Worm (Caenorhabditis elegans) whole organism, early embryonic: Measurements from ENCODE around the gene K01D12.10.

Experiments
- B0310.2 ChIP-seq: sonication (generic microtip); optimal IDR thresholded peaks from 2 replicates; lab custom pipeline; 2016; ENCODE audit warnings: mild to moderate bottlenecking, missing genetic modification characterization, missing compliant biosample characterization
- F13C5.2 ChIP-seq: sonication (generic microtip); optimal IDR thresholded peaks from 2 replicates; lab custom pipeline; 2017; ENCODE audit warnings: mild to moderate bottlenecking, missing genetic modification characterization, inconsistent platforms, missing compliant biosample characterization
- aly-1 ChIP-seq: sonication (generic microtip); optimal IDR thresholded peaks from 2 replicates; lab custom pipeline; 2016; ENCODE audit warnings: missing genetic modification characterization, missing compliant biosample characterization
- ama-1 ChIP-seq: fragments of 150-350 bp; optimal IDR thresholded peaks from 2 replicates; lab custom pipeline; 2014
- ceh-13 ChIP-seq: fragments of 200-800 bp; sonication (Bioruptor generic); optimal IDR thresholded peaks from 2 replicates; lab custom pipeline; 2018; ENCODE audit warnings: mild to moderate bottlenecking, missing genetic modification characterization, missing compliant biosample characterization
- ceh-36 ChIP-seq: sonication (generic microtip); optimal IDR thresholded peaks from 2 replicates; lab custom pipeline; 2016; ENCODE audit warnings: missing genetic modification characterization, inconsistent platforms, missing compliant biosample characterization
- ets-7 ChIP-seq: sonication (generic microtip); optimal IDR thresholded peaks from 2 replicates; lab custom pipeline; 2016; ENCODE audit warnings: missing genotype, missing genetic modification characterization, missing compliant biosample characterization
- flt-1 ChIP-seq: fragments of 200-800 bp; sonication (Bioruptor generic); IDR thresholded peaks from 2 replicates; pipeline ENCODE4 v1.3.6; 2022; ENCODE audit warnings: missing genetic modification characterization, missing compliant biosample characterization
- hmbx-1 ChIP-seq: sonication (generic microtip); optimal IDR thresholded peaks from 2 replicates; lab custom pipeline; 2016; ENCODE audit warnings: mild to moderate bottlenecking, missing genetic modification characterization, missing compliant biosample characterization
- hmg-4 ChIP-seq: fragments of 200-800 bp; sonication (Bioruptor generic); optimal IDR thresholded peaks from 2 replicates; lab custom pipeline; 2018; ENCODE audit warnings: mild to moderate bottlenecking, missing genetic modification characterization, missing compliant biosample characterization
- hnd-1 ChIP-seq: sonication (generic microtip); optimal IDR thresholded peaks from 2 replicates; lab custom pipeline; 2016; ENCODE audit warnings: missing genetic modification characterization, missing compliant biosample characterization
- pes-1 ChIP-seq: fragments of 200-800 bp; sonication (Bioruptor generic); IDR thresholded peaks from 2 replicates; pipeline ENCODE4 v1.3.6; 2022; ENCODE audit warnings: missing genetic modification reagents, missing genetic modification characterization, missing compliant biosample characterization
- scrt-1 ChIP-seq: fragments of 200-800 bp; sonication (Bioruptor generic); IDR thresholded peaks from 2 replicates; pipeline ENCODE4 v1.3.6; 2022; ENCODE audit warnings: missing genetic modification characterization, missing compliant biosample characterization
- sea-1 ChIP-seq: fragments of 200-800 bp; sonication (Bioruptor generic); conservative IDR thresholded peaks from 2 replicates; pipeline ENCODE4 v1.3.6; 2022; ENCODE audit warnings: missing genetic modification characterization, missing compliant biosample characterization
- tbx-11 ChIP-seq: fragments of 200-800 bp; sonication (Bioruptor generic); IDR thresholded peaks from 2 replicates; pipeline ENCODE4 v1.3.6; 2022; ENCODE audit warnings: missing genetic modification characterization, missing compliant biosample characterization
- tbx-37 ChIP-seq: fragments of 200-800 bp; sonication (Bioruptor generic); conservative IDR thresholded peaks from 2 replicates; pipeline ENCODE4 v1.3.6; 2022; ENCODE audit warnings: missing genetic modification reagents, missing genetic modification characterization, missing compliant biosample characterization
- tra-4 ChIP-seq: sonication (generic microtip); optimal IDR thresholded peaks from 2 replicates; lab custom pipeline; 2017; ENCODE audit warnings: missing genetic modification characterization, missing compliant biosample characterization

The K01D12.10 gene

DNA sequence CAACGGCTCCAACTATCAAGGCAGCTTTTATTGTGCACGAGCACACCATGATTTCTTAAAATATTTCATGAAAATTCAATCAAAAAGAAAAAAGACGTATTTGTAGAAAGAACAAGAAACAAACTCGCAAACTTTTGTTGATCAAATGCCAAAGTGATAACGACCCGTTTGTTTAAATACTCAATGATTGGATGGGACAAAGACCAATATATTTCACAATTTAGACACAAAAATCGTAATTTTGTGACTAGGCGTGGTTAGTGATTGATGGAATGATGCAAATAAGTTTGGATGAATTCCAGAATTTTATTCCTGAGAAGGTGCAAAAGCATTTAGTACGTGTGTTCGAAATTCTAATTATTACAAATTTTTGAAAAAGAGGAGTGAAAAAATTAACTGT lies 9.6 kb downstream of the K01D12.10 start, which contains the start of gene cdr-2:
cdr-2 (minus strand) TSS at position 54 of the 400 bp plus-strand sequence.
- TF ChIP-seq ama-1 (lab: Kevin White, UChicago) (no peak), hmg-4 (GFP tag; lab: Kevin White, UChicago) (no peak), aly-1 (tag; lab: Kevin White, UChicago) (no peak), hmbx-1 (tag; lab: Kevin White, UChicago) (no peak), flt-1 (GFP tag; lab: Robert Waterston, UW) (no peak), ceh-36 (tag; lab: Kevin White, UChicago) (no peak), pes-1 (no peak), B0310.2 (no peak), tbx-37 (GFP tag; lab: Robert Waterston, UW) (no peak), hnd-1 (tag; lab: Kevin White, UChicago) (no peak), tra-4 (tag; lab: Kevin White, UChicago) (no peak), F13C5.2 (tag; lab: Kevin White, UChicago) (no peak), tbx-11 (GFP tag; lab: Robert Waterston, UW) (no peak)

DNA sequence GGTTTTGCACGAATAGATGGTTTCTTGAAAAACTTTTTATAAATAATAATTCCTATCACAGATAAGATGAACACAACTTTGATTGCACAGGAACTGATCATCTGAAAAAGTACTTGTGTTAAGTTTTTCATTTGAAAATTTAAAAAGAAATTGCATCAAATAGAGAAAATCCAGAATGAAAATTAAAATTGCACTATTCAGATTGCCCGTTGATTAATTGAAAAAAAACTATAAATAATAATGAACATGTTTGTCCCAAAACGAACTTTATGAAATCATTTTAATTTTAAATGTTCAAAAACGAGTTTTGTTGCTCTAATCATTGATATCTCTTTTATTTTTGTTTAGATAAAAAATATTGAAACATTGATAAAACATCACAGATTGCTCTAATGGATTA lies 11.2 kb downstream of the K01D12.10 start, which contains the start of gene cdr-3:
cdr-3 (minus strand) TSS at position 101 of the 400 bp plus-strand sequence.
- TF ChIP-seq scrt-1 (GFP tag; lab: Robert Waterston, UW) (no peak), ama-1 (lab: Kevin White, UChicago) (no peak), hnd-1 (tag; lab: Kevin White, UChicago) (no peak), B0310.2 (no peak), ceh-13 (GFP tag; lab: Kevin White, UChicago) (no peak), tbx-37 (GFP tag; lab: Robert Waterston, UW) (no peak), F13C5.2 (tag; lab: Kevin White, UChicago) (no peak), aly-1 (tag; lab: Kevin White, UChicago) (no peak), ceh-36 (tag; lab: Kevin White, UChicago) (no peak), ets-7 (tag; lab: Kevin White, UChicago) (no peak), sea-1 (no peak), hmg-4 (GFP tag; lab: Kevin White, UChicago) (no peak), tbx-11 (GFP tag; lab: Robert Waterston, UW) (no peak), hmbx-1 (tag; lab: Kevin White, UChicago) (no peak), flt-1 (GFP tag; lab: Robert Waterston, UW) (no peak), tra-4 (tag; lab: Kevin White, UChicago) (no peak), pes-1 (no peak)

DNA sequence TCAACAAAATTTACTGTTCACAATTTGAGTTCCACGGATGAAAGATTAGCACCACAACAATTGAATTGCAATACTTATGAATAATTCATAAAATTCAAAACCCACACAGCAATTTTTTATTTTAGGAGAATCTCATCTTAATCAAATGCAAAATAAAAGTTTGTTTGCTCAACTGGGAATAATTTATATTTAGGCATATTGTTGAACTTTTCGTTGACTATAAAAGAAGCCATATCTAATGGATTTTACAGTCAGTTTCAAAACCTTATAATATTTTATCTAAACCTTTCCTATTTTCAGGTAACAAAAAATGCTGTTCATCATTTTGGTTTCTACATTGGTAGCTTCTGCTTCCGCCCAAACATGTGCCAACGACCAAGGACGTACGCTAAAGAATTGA lies 12.3 kb downstream of the K01D12.10 start, which contains the start of gene C54D10.3:
C54D10.3 (plus strand) TSS at position 301 of the 400 bp plus-strand sequence.
- TF ChIP-seq tra-4 (tag; lab: Kevin White, UChicago) = no peak
- no peak for TF ChIP-seq ceh-13 (GFP tag; lab: Kevin White, UChicago)
- TF ChIP-seq ceh-36 (tag; lab: Kevin White, UChicago) = no peak
- no peak for TF ChIP-seq pes-1
- no peak for TF ChIP-seq tbx-37 (GFP tag; lab: Robert Waterston, UW)
- no peak for TF ChIP-seq ets-7 (tag; lab: Kevin White, UChicago)
- no peak for TF ChIP-seq hmg-4 (GFP tag; lab: Kevin White, UChicago)
- no peak for TF ChIP-seq aly-1 (tag; lab: Kevin White, UChicago)
- no peak for TF ChIP-seq tbx-11 (GFP tag; lab: Robert Waterston, UW)

DNA sequence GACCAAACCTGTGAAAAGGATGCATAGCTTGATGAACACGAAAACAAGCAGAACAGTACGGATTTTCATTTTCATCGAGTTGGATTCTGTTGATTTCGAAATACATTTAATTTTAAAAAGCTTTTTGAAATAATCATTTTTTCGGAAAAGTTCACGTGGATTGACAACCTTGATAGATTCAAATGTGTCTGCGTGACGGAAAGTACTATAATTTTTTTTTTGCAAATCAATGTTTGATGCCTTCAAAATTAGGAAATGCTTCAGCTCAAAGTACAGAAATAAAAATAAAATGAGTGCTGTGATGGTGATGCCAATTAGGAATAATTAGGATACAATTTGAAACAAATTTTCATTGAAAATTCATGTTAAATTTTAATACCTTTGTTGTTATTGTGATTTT lies 14.8 kb downstream of the K01D12.10 start, which contains the start of gene C54D10.4:
C54D10.4 (minus strand) TSS at position 101 of the 400 bp plus-strand sequence.
- TF ChIP-seq tra-4 (tag; lab: Kevin White, UChicago) (no peak), tbx-37 (GFP tag; lab: Robert Waterston, UW) (no peak), ceh-36 (tag; lab: Kevin White, UChicago) (no peak), ama-1 (lab: Kevin White, UChicago) (no peak), hmg-4 (GFP tag; lab: Kevin White, UChicago) (no peak), tbx-11 (GFP tag; lab: Robert Waterston, UW) (no peak), hnd-1 (tag; lab: Kevin White, UChicago) (no peak), scrt-1 (GFP tag; lab: Robert Waterston, UW) (no peak), ets-7 (tag; lab: Kevin White, UChicago) (no peak), pes-1 (no peak), ceh-13 (GFP tag; lab: Kevin White, UChicago) (no peak), F13C5.2 (tag; lab: Kevin White, UChicago) (no peak), B0310.2 (no peak), aly-1 (tag; lab: Kevin White, UChicago) (no peak), sea-1 (no peak), hmbx-1 (tag; lab: Kevin White, UChicago) (no peak), flt-1 (GFP tag; lab: Robert Waterston, UW) (no peak)

DNA sequence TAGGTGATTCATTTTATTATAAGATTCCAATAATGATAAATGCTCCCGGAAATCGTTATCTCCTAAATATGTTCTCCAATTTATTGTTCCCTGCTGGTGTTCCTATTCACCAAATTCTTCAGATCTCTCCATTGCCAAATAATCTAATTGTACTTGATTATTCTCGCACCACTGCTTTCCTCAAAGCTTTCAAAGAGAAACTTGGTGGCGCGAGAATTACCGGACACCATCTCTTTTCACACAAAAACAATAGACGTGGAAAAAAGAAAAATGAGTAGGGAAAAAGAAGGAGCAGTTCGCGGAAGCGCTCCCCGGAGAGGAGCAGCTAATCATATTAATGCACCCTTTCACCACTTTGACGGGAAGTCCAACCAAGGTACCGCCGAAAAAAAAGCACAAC lies 15.3 kb downstream of the K01D12.10 start:
- TF ChIP-seq pes-1 = no peak
- no peak for TF ChIP-seq aly-1 (tag; lab: Kevin White, UChicago)
- TF ChIP-seq tbx-11 (GFP tag; lab: Robert Waterston, UW) = no peak
- no peak for TF ChIP-seq ceh-36 (tag; lab: Kevin White, UChicago)
- TF ChIP-seq F13C5.2 (tag; lab: Kevin White, UChicago) = no peak
- no peak for TF ChIP-seq ceh-13 (GFP tag; lab: Kevin White, UChicago)
- TF ChIP-seq scrt-1 (GFP tag; lab: Robert Waterston, UW) = no peak
- TF ChIP-seq flt-1 (GFP tag; lab: Robert Waterston, UW) = no peak
- TF ChIP-seq hnd-1 (tag; lab: Kevin White, UChicago) = no peak
- no peak for TF ChIP-seq B0310.2
- TF ChIP-seq ets-7 (tag; lab: Kevin White, UChicago) = no peak
- TF ChIP-seq hmbx-1 (tag; lab: Kevin White, UChicago) = no peak
- TF ChIP-seq sea-1 = no peak
- TF ChIP-seq hmg-4 (GFP tag; lab: Kevin White, UChicago) = no peak
- no peak for TF ChIP-seq tra-4 (tag; lab: Kevin White, UChicago)

DNA sequence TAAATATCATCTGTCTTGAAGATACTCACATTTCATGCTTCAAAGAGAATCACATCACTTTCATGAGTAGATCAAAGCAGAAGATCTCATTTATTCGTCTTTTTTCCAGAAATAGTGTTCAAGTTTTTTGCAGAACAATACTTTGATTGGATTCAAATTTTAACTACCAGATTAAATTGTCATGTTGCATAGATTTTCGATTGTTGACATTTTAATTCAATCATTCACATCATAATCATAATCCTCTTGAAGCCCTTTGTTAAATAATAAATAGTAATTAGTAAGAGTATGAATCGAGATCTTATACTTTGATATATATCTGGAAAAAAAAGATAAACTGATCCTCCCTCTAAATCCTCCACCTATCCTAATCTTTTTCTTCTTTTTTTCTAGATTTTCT lies 21.8 kb downstream of the K01D12.10 start:
- TF ChIP-seq aly-1 (tag; lab: Kevin White, UChicago) = no peak
- no peak for TF ChIP-seq ceh-36 (tag; lab: Kevin White, UChicago)
- TF ChIP-seq hnd-1 (tag; lab: Kevin White, UChicago) = no peak
- TF ChIP-seq scrt-1 (GFP tag; lab: Robert Waterston, UW) = no peak
- no peak for TF ChIP-seq tra-4 (tag; lab: Kevin White, UChicago)
- no peak for TF ChIP-seq tbx-11 (GFP tag; lab: Robert Waterston, UW)
- no peak for TF ChIP-seq ama-1 (lab: Kevin White, UChicago)
